Fruit fly (Drosophila melanogaster) whole organism, embryonic: ENCODE results near the gene dmrt93B.

Experiments used
- ATbp ChIP-seq: fragments of 200-800 bp; sonication (Bioruptor generic); optimal IDR thresholded peaks from 2 replicates; lab custom pipeline; 2017; ENCODE audit warnings: missing biosample characterization, mild to moderate bottlenecking, missing genetic modification characterization, missing genetic modification reagents
- Asciz ChIP-seq: fragments of 200-800 bp; sonication (Bioruptor generic); optimal IDR thresholded peaks from 2 replicates; lab custom pipeline; 2017; ENCODE audit warnings: missing biosample characterization, mild to moderate bottlenecking, missing genetic modification characterization, missing genetic modification reagents
- CG10654 ChIP-seq: fragments of 200-800 bp; sonication (Bioruptor generic); optimal IDR thresholded peaks from 2 replicates; lab custom pipeline; 2016; ENCODE audit warnings: missing biosample characterization, missing genetic modification characterization
- CG15479 ChIP-seq: fragments of 200-800 bp; sonication (Bioruptor generic); optimal IDR thresholded peaks from 3 replicates; lab custom pipeline; 2019; ENCODE audit warnings: missing biosample characterization, mild to moderate bottlenecking, missing genetic modification characterization, moderate library complexity
- CG17612 ChIP-seq: fragments of 200-800 bp; sonication (Bioruptor generic); IDR thresholded peaks from 2 replicates; pipeline ENCODE4 v1.3.6; 2022; ENCODE audit warnings: missing biosample characterization, missing genetic modification characterization
- CG17802 ChIP-seq: fragments of 200-800 bp; sonication (Bioruptor generic); optimal IDR thresholded peaks from 2 replicates; lab custom pipeline; 2018; ENCODE audit warnings: missing biosample characterization, mild to moderate bottlenecking, missing genetic modification characterization, moderate library complexity
- CG2120 ChIP-seq: fragments of 200-800 bp; sonication (Bioruptor generic); optimal IDR thresholded peaks from 3 replicates; lab custom pipeline; 2016; ENCODE audit warnings: missing biosample characterization, missing genetic modification characterization
- CG2202 ChIP-seq: fragments of 200-800 bp; sonication (Bioruptor generic); optimal IDR thresholded peaks from 2 replicates; lab custom pipeline; 2018; ENCODE audit warnings: missing biosample characterization, mild to moderate bottlenecking, missing genetic modification characterization
- CG2875 ChIP-seq: fragments of 200-800 bp; sonication (Bioruptor generic); optimal IDR thresholded peaks from 2 replicates; lab custom pipeline; 2017; ENCODE audit warnings: missing biosample characterization, mild to moderate bottlenecking, missing genetic modification characterization, missing genetic modification reagents
- CG32772 ChIP-seq: fragments of 200-800 bp; sonication (Bioruptor generic); IDR thresholded peaks from 2 replicates; pipeline ENCODE4 v1.3.6; 2022; ENCODE audit warnings: missing biosample characterization, missing genetic modification characterization
- CG3407 ChIP-seq: fragments of 200-800 bp; sonication (Bioruptor generic); optimal IDR thresholded peaks from 2 replicates; lab custom pipeline; 2018; ENCODE audit warnings: missing biosample characterization, mild to moderate bottlenecking, missing genetic modification characterization
- CG4404 ChIP-seq: fragments of 200-800 bp; sonication (Bioruptor generic); IDR thresholded peaks from 2 replicates; pipeline ENCODE4 v1.3.6; 2022; ENCODE audit warnings: missing biosample characterization, missing genetic modification characterization
- CG4854 ChIP-seq: fragments of 200-800 bp; sonication (Bioruptor generic); optimal IDR thresholded peaks from 2 replicates; lab custom pipeline; 2016; ENCODE audit warnings: missing biosample characterization, missing genetic modification characterization, inconsistent platforms
- CG8388 ChIP-seq: fragments of 200-800 bp; sonication (Bioruptor generic); optimal IDR thresholded peaks from 2 replicates; lab custom pipeline; 2019; ENCODE audit warnings: missing biosample characterization, mild to moderate bottlenecking, missing genetic modification characterization, moderate library complexity
- CG9437 ChIP-seq: fragments of 200-800 bp; sonication (Bioruptor generic); optimal IDR thresholded peaks from 2 replicates; lab custom pipeline; 2018; ENCODE audit warnings: missing biosample characterization, mild to moderate bottlenecking, missing genetic modification characterization
- CTCF ChIP-seq: fragments of 200-800 bp; sonication (Bioruptor generic); optimal IDR thresholded peaks from 2 replicates; lab custom pipeline; 2017; ENCODE audit warnings: missing biosample characterization, mild to moderate bottlenecking, missing genetic modification characterization, moderate library complexity
- D19A ChIP-seq: fragments of 200-800 bp; optimal IDR thresholded peaks from 3 replicates; lab custom pipeline; 2019; ENCODE audit warnings: missing biosample characterization, mild to moderate bottlenecking, missing genetic modification characterization, moderate library complexity
- Dp ChIP-seq: fragments of 200-800 bp; sonication (Bioruptor generic); optimal IDR thresholded peaks from 2 replicates; lab custom pipeline; 2018; ENCODE audit warnings: missing biosample characterization, mild to moderate bottlenecking, missing genetic modification characterization, moderate library complexity
- Gug ChIP-seq: fragments of 200-800 bp; sonication (Bioruptor generic); IDR thresholded peaks from 4 replicates; pipeline ENCODE4 v1.3.6; 2022; ENCODE audit warnings: missing biosample characterization, missing genetic modification characterization
- Hmx ChIP-seq: fragments of 200-800 bp; sonication (Bioruptor generic); optimal IDR thresholded peaks from 2 replicates; lab custom pipeline; 2016; ENCODE audit warnings: missing biosample characterization, missing genetic modification characterization
- Max ChIP-seq: fragments of 200-800 bp; sonication (Bioruptor generic); optimal IDR thresholded peaks from 2 replicates; lab custom pipeline; 2016; ENCODE audit warnings: missing biosample characterization, mild to moderate bottlenecking, missing genetic modification characterization
- Med ChIP-seq: fragments of 200-800 bp; sonication (Bioruptor generic); peaks from one replicate; lab custom pipeline; 2016; ENCODE audit warnings: missing biosample characterization, missing genetic modification characterization, mild to moderate bottlenecking, inconsistent platforms, moderate library complexity
- Myb ChIP-seq: fragments of 200-800 bp; sonication (Bioruptor generic); optimal IDR thresholded peaks from 2 replicates; lab custom pipeline; 2016; ENCODE audit warnings: missing biosample characterization, missing genetic modification characterization
- NC2β ChIP-seq: fragments of 200-800 bp; sonication (Bioruptor generic); optimal IDR thresholded peaks from 2 replicates; lab custom pipeline; 2016; ENCODE audit warnings: missing biosample characterization, missing genetic modification characterization
- Scr ChIP-seq: fragments of 200-800 bp; sonication (Bioruptor generic); IDR thresholded peaks from 2 replicates; pipeline ENCODE4 v1.3.6; 2022; ENCODE audit warnings: missing biosample characterization, missing genetic modification characterization; ENCODE audit not compliant: partially characterized antibody
- Sox100B ChIP-seq: fragments of 200-800 bp; sonication (Bioruptor generic); optimal IDR thresholded peaks from 3 replicates; lab custom pipeline; 2018; ENCODE audit warnings: missing biosample characterization, mild to moderate bottlenecking, missing genetic modification characterization
- Sry-β ChIP-seq: fragments of 200-800 bp; sonication (Bioruptor generic); optimal IDR thresholded peaks from 2 replicates; lab custom pipeline; 2018; ENCODE audit warnings: missing biosample characterization, mild to moderate bottlenecking, missing genetic modification characterization, moderate library complexity
- cad ChIP-seq: fragments of >200 bp; optimal IDR thresholded peaks from 2 replicates; lab custom pipeline; 2017; ENCODE audit warnings: missing biosample characterization, missing genetic modification characterization
- chinmo ChIP-seq: fragments of 200-800 bp; sonication (Bioruptor generic); IDR thresholded peaks from 4 replicates; pipeline ENCODE4 v1.3.6; 2022; ENCODE audit warnings: missing biosample characterization, missing genetic modification characterization; ENCODE audit not compliant: partially characterized antibody
- da ChIP-seq: fragments of 200-800 bp; sonication (Bioruptor generic); optimal IDR thresholded peaks from 2 replicates; lab custom pipeline; 2016; ENCODE audit warnings: missing biosample characterization, missing genetic modification characterization
- exex ChIP-seq: fragments of 200-800 bp; sonication (Bioruptor generic); optimal IDR thresholded peaks from 4 replicates; lab custom pipeline; 2018; ENCODE audit warnings: missing biosample characterization, mild to moderate bottlenecking, missing genetic modification characterization, moderate library complexity
- gfzf ChIP-seq: fragments of 200-800 bp; sonication (Bioruptor generic); optimal IDR thresholded peaks from 2 replicates; lab custom pipeline; 2016; ENCODE audit warnings: missing biosample characterization, mild to moderate bottlenecking, missing genetic modification characterization, moderate library complexity
- grau ChIP-seq: fragments of 200-800 bp; optimal IDR thresholded peaks from 3 replicates; lab custom pipeline; 2019; ENCODE audit warnings: missing biosample characterization, mild to moderate bottlenecking, missing genetic modification characterization, moderate library complexity
- gro ChIP-seq: fragments of 200-800 bp; sonication (Bioruptor generic); optimal IDR thresholded peaks from 2 replicates; lab custom pipeline; 2016; ENCODE audit warnings: missing biosample characterization, missing genetic modification characterization
- ken ChIP-seq: fragments of 200-800 bp; sonication (Bioruptor generic); IDR thresholded peaks from 3 replicates; pipeline ENCODE4 v1.3.6; 2022; ENCODE audit warnings: missing biosample characterization, missing genetic modification characterization
- kni ChIP-seq: fragments of 200-800 bp; sonication (Bioruptor generic); optimal IDR thresholded peaks from 3 replicates; lab custom pipeline; 2017; ENCODE audit warnings: mild to moderate bottlenecking, missing biosample characterization, missing genetic modification reagents, missing genetic modification characterization
- nerfin-1 ChIP-seq: fragments of 200-800 bp; sonication (Bioruptor generic); optimal IDR thresholded peaks from 3 replicates; lab custom pipeline; 2019; ENCODE audit warnings: missing biosample characterization, mild to moderate bottlenecking, missing genetic modification characterization, moderate library complexity
- run ChIP-seq: fragments of 200-800 bp; sonication (Bioruptor generic); optimal IDR thresholded peaks from 3 replicates; lab custom pipeline; 2018; ENCODE audit warnings: missing biosample characterization, mild to moderate bottlenecking, missing genetic modification characterization
- seq ChIP-seq: fragments of 200-800 bp; sonication (Bioruptor generic); IDR thresholded peaks from 2 replicates; pipeline ENCODE4 v1.3.6; 2022; ENCODE audit warnings: missing biosample characterization, missing genetic modification characterization
- sob ChIP-seq: fragments of 200-800 bp; sonication (Bioruptor generic); IDR thresholded peaks from 2 replicates; pipeline ENCODE4 v1.3.6; 2022; ENCODE audit warnings: missing biosample characterization, missing genetic modification characterization
- stwl ChIP-seq: fragments of 200-800 bp; sonication (Bioruptor generic); optimal IDR thresholded peaks from 3 replicates; lab custom pipeline; 2018; ENCODE audit warnings: missing biosample characterization, mild to moderate bottlenecking, missing genetic modification characterization, moderate library complexity
- sug ChIP-seq: fragments of 200-800 bp; optimal IDR thresholded peaks from 2 replicates; lab custom pipeline; 2019; ENCODE audit warnings: missing biosample characterization, mild to moderate bottlenecking, missing genetic modification characterization, moderate library complexity
- tio ChIP-seq: fragments of 200-800 bp; sonication (Bioruptor generic); optimal IDR thresholded peaks from 2 replicates; lab custom pipeline; 2017; ENCODE audit warnings: missing biosample characterization, missing genetic modification characterization, inconsistent platforms
- trem ChIP-seq: fragments of 200-800 bp; optimal IDR thresholded peaks from 3 replicates; lab custom pipeline; 2019; ENCODE audit warnings: missing biosample characterization, mild to moderate bottlenecking, missing genetic modification characterization, moderate library complexity
- ttk ChIP-seq: fragments of 200-800 bp; sonication (Bioruptor generic); IDR thresholded peaks from 2 replicates; pipeline ENCODE4 v2.1.2; 2022; ENCODE audit warnings: missing biosample characterization, missing genetic modification characterization
- zf30C ChIP-seq: fragments of 200-800 bp; sonication (Bioruptor generic); optimal IDR thresholded peaks from 3 replicates; lab custom pipeline; 2018; ENCODE audit warnings: missing biosample characterization, mild to moderate bottlenecking, missing genetic modification characterization

Gene dmrt93B

dm6 chr3R:21066469-21067284 is 7.1 kb upstream of the dmrt93B start (continued):
- TF ChIP-seq chinmo (GFP tag; lab: Robert Waterston, UW) (0 out of 4 replicates have a peak, but pooled peaks have one; percentile 60), NC2β (no peak), CG3407 (GFP tag; lab: Kevin White, UChicago) (no peak), kni (GFP tag; lab: Kevin White, UChicago) (peak; percentile 66)

dm6 chr3R:21067543-21067942 is 6.3 kb upstream of the dmrt93B start:
- TF ChIP-seq CG2120 (no peak), exex (tag; lab: Kevin White, UChicago) (peak; percentile 67)
- TF ChIP-seq, all 482 proteins: peak for 1

DNA sequence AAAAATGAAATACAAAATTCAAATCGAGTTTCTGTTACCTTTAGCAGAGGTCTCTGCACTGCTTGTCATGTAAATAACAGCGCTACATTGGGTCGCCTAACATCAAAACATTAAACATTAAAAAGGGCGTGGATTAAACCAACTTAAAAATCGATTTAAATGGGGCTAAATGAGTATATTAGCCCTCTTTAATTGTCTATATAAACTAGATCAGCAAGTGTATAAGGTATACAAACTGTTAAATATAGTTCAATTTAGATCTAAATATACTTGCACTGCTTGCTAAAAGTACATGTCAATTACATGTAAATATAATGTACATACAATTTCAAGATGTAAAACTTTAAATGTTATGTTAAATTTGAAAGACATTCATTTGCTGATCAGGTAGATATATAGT is 4.1 kb upstream of the dmrt93B start:
- TF ChIP-seq Scr (GFP tag; lab: Robert Waterston, UW) (peak; percentile 40; the same call in 1 of the 2 replicates), Max (GFP tag; lab: Kevin White, UChicago) (no peak), gro (GFP tag; lab: Kevin White, UChicago) (no peak), CG32772 (no peak), CG3407 (GFP tag; lab: Kevin White, UChicago) (no peak), CG2202 (no peak), Asciz (GFP tag; lab: Kevin White, UChicago) (no peak), sob (GFP tag; lab: Robert Waterston, UW) (no peak), sug (peak; percentile 24), run (tag; lab: Kevin White, UChicago) (no peak), CG9437 (GFP tag; lab: Kevin White, UChicago) (no peak), CG10654 (no peak), Med (GFP tag; lab: Kevin White, UChicago) (peak; percentile 28), zf30C (no peak), CG17612 (no peak), CG2875 (GFP tag; lab: Kevin White, UChicago) (no peak), Dp (GFP tag; lab: Kevin White, UChicago) (peak; percentile 20), tio (GFP tag; lab: Kevin White, UChicago) (no peak), da (no peak), Myb (GFP tag; lab: Kevin White, UChicago) (peak; percentile 59), ATbp (GFP tag; lab: Kevin White, UChicago) (no peak), Sox100B (GFP tag; lab: Kevin White, UChicago) (no peak), CG17802 (tag; lab: Kevin White, UChicago) (no peak), Hmx (GFP tag; lab: Kevin White, UChicago) (no peak), stwl (tag; lab: Kevin White, UChicago) (peak; percentile 19), gfzf (GFP tag; lab: Kevin White, UChicago) (no peak), CG8388 (GFP tag; lab: Kevin White, UChicago) (no peak), ken (GFP tag; lab: Robert Waterston, UW) (no peak), D19A (tag; lab: Kevin White, UChicago) (no peak), Gug (GFP tag; lab: Robert Waterston, UW) (no peak), ttk (GFP tag; lab: Robert Waterston, UW) (no peak), grau (no peak), CG15479 (GFP tag; lab: Kevin White, UChicago) (no peak), CG4854 (no peak), Sry-β (GFP tag; lab: Kevin White, UChicago) (no peak), CTCF (GFP tag; lab: Kevin White, UChicago) (peak; percentile 81), CG4404 (no peak), nerfin-1 (tag; lab: Kevin White, UChicago) (no peak), seq (GFP tag; lab: Robert Waterston, UW) (no peak), trem (tag; lab: Kevin White, UChicago) (no peak), NC2β (no peak), cad (GFP tag; lab: Kevin White, UChicago) (no peak)
